Worm (Caenorhabditis elegans) whole organism, L3 larva: Measurements from ENCODE around the gene fbxa-139.
A peak's percentile ranks its signal among the peaks of the same experiment; 100 is the strongest.

Source experiments
- aly-2 ChIP-seq: fragments of 150-350 bp; optimal IDR thresholded peaks from 2 replicates; lab custom pipeline; 2014; ENCODE audit warnings: missing biosample characterization, missing genetic modification characterization
- fkh-2 ChIP-seq: fragments of 150-350 bp; optimal IDR thresholded peaks from 2 replicates; lab custom pipeline; 2014; ENCODE audit warnings: missing biosample characterization, missing genetic modification reagents, missing genetic modification characterization
- lin-15B ChIP-seq: fragments of 150-350 bp; optimal IDR thresholded peaks from 2 replicates; lab custom pipeline; 2014; ENCODE audit warnings: missing biosample characterization, missing genetic modification characterization
- lin-39 ChIP-seq: fragments of 150-350 bp; optimal IDR thresholded peaks from 2 replicates; lab custom pipeline; 2018; ENCODE audit warnings: missing biosample characterization, missing genetic modification reagents, missing genetic modification characterization
- pha-4 ChIP-seq: fragments of 150-350 bp; optimal IDR thresholded peaks from 2 replicates; lab custom pipeline; 2014; ENCODE audit warnings: missing biosample characterization, missing genetic modification reagents, missing genetic modification characterization
- ztf-11 ChIP-seq: fragments of 150-350 bp; optimal IDR thresholded peaks from 2 replicates; lab custom pipeline; 2014; ENCODE audit warnings: missing biosample characterization, missing genetic modification characterization

DNA sequence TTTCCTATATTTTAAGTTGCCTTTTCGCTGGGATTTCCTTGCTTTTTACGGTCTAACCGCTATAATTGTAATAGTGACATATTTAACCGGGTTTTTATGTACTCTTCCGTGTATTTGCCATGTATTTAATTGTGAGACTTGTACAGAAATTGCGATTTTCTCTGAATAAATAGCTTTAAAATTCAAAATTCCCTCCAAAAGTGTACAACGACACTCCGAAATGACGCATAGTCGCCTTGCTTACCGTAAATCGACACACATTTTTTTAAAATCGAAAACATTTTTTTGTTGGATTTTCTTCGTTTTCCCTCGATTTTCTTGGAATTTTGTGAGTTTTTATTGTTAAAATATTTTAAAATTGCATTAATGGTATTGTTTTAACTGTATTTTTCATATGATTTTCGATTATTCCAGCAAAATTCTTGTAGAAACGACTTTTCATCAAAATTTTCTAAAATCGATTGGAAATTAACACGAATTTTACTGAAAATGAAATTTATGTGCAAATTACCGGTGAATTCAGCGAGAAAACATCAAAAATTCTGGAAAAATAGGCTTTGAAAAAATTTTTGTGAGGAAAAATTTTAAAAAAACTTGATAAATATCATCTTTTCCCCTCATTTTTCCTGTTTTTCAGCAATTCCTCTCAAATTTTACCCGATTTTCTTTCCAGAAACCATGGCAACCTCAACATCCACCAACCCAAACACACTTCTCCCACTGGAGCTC lies 24.6 kb downstream of the fbxa-139 start, which contains the start of gene lsm-5:
- TF ChIP-seq ztf-11 (tag; lab: Kevin White, UChicago) (no peak), fkh-2 (tag; lab: Kevin White, UChicago) (no peak), aly-2 (tag; lab: Kevin White, UChicago) (no peak), pha-4 (tag; lab: Kevin White, UChicago) (peak; percentile 81), lin-39 (tag; lab: Kevin White, UChicago) (peak; percentile 7), lin-15B (tag; lab: Kevin White, UChicago) (peak; percentile 57)
